Worm (Caenorhabditis elegans) whole organism, L2 larva: ENCODE results near the gene F09E5.3.

ENCODE experiments used
- F13H6.1 ChIP-seq: sonication (generic microtip); optimal IDR thresholded peaks from 2 replicates; lab custom pipeline; 2016; ENCODE audit warnings: missing genetic modification characterization, missing compliant biosample characterization
- alr-1 ChIP-seq: fragments of 150-350 bp; optimal IDR thresholded peaks from 2 replicates; lab custom pipeline; 2014; ENCODE audit warnings: missing biosample characterization, missing genetic modification characterization
- aly-2 ChIP-seq: fragments of 150-350 bp; optimal IDR thresholded peaks from 2 replicates; lab custom pipeline; 2014; ENCODE audit warnings: missing biosample characterization, missing genetic modification characterization
- blmp-1 ChIP-seq: sonication (generic microtip); optimal IDR thresholded peaks from 2 replicates; lab custom pipeline; 2017; ENCODE audit warnings: missing genetic modification characterization, mild to moderate bottlenecking, missing compliant biosample characterization, antibody characterized with exemption, moderate library complexity; ENCODE audit not compliant: insufficient read depth
- ceh-16 ChIP-seq: fragments of 150-350 bp; optimal IDR thresholded peaks from 2 replicates; lab custom pipeline; 2014; ENCODE audit warnings: missing biosample characterization, missing genetic modification characterization
- ceh-82 ChIP-seq: fragments of 150-350 bp; optimal IDR thresholded peaks from 2 replicates; lab custom pipeline; 2014; ENCODE audit warnings: missing biosample characterization, missing genetic modification characterization
- crh-2 ChIP-seq: sonication (generic microtip); optimal IDR thresholded peaks from 2 replicates; lab custom pipeline; 2017; ENCODE audit warnings: missing biosample characterization, missing genetic modification characterization
- egl-27 ChIP-seq: sonication (generic microtip); optimal IDR thresholded peaks from 3 replicates; lab custom pipeline; 2017; ENCODE audit warnings: missing biosample characterization, missing genetic modification reagents, missing genetic modification characterization
- elt-3 ChIP-seq: sonication (generic microtip); optimal IDR thresholded peaks from 2 replicates; lab custom pipeline; 2017; ENCODE audit warnings: missing biosample characterization, missing genetic modification characterization
- lin-11 ChIP-seq: fragments of 150-350 bp; sonication (generic microtip); optimal IDR thresholded peaks from 2 replicates; lab custom pipeline; 2014; ENCODE audit warnings: missing biosample characterization, missing genetic modification characterization, inconsistent platforms, mixed read lengths
- lin-13 ChIP-seq: fragments of 150-350 bp; optimal IDR thresholded peaks from 2 replicates; lab custom pipeline; 2014; ENCODE audit warnings: missing biosample characterization, missing genetic modification reagents, missing genetic modification characterization
- lin-39 ChIP-seq: fragments of 150-350 bp; optimal IDR thresholded peaks from 2 replicates; lab custom pipeline; 2014; ENCODE audit warnings: missing biosample characterization, missing genetic modification reagents, missing genetic modification characterization
- lsy-2 ChIP-seq, 2 experiments: fragments of 150-350 bp in 1 of 2; sonication (generic microtip) in 1 of 2; optimal IDR thresholded peaks; 2 replicates each; lab custom pipeline; 2014 to 2017; ENCODE audit warnings: missing biosample characterization in 2 of 2, missing genetic modification characterization in 2 of 2
- mbf-1 ChIP-seq: sonication (generic microtip); optimal IDR thresholded peaks from 2 replicates; lab custom pipeline; 2017; ENCODE audit warnings: missing biosample characterization, missing genetic modification characterization
- mdl-1 ChIP-seq, 2 experiments: fragments of 150-350 bp in 1 of 2; sonication (generic microtip) in 1 of 2; optimal IDR thresholded peaks; 2 replicates each; lab custom pipeline; 2017; ENCODE audit warnings: missing biosample characterization in 2 of 2, missing genetic modification characterization in 2 of 2
- nhr-10 ChIP-seq: sonication (generic microtip); optimal IDR thresholded peaks from 2 replicates; lab custom pipeline; 2017; ENCODE audit warnings: missing biosample characterization, missing genetic modification characterization
- nhr-11 ChIP-seq: fragments of 150-350 bp; optimal IDR thresholded peaks from 2 replicates; lab custom pipeline; 2014; ENCODE audit warnings: missing biosample characterization, missing genetic modification characterization
- nhr-12 ChIP-seq: fragments of 150-350 bp; optimal IDR thresholded peaks from 2 replicates; lab custom pipeline; 2014; ENCODE audit warnings: missing biosample characterization, missing genetic modification characterization
- nhr-23 ChIP-seq: fragments of 150-350 bp; optimal IDR thresholded peaks from 2 replicates; lab custom pipeline; 2014; ENCODE audit warnings: missing biosample characterization, missing genetic modification reagents, missing genetic modification characterization
- nhr-237 ChIP-seq: fragments of 150-350 bp; optimal IDR thresholded peaks from 2 replicates; lab custom pipeline; 2014; ENCODE audit warnings: missing biosample characterization, missing genetic modification characterization
- nhr-25 ChIP-seq: fragments of 150-350 bp; sonication (generic microtip); optimal IDR thresholded peaks from 3 replicates; lab custom pipeline; 2014; ENCODE audit warnings: missing biosample characterization, missing genetic modification characterization
- nhr-6 ChIP-seq: fragments of 150-350 bp; optimal IDR thresholded peaks from 2 replicates; lab custom pipeline; 2014; ENCODE audit warnings: missing biosample characterization, missing genetic modification characterization
- nhr-77 ChIP-seq: fragments of 150-350 bp; optimal IDR thresholded peaks from 2 replicates; lab custom pipeline; 2014; ENCODE audit warnings: missing biosample characterization, missing genetic modification characterization
- peb-1 ChIP-seq: fragments of 150-350 bp; optimal IDR thresholded peaks from 2 replicates; lab custom pipeline; 2014; ENCODE audit warnings: missing biosample characterization, missing genetic modification characterization
- sma-9 ChIP-seq, 2 experiments: fragments of 150-350 bp in 1 of 2; sonication (generic microtip) in 1 of 2; optimal IDR thresholded peaks; 2 replicates each; lab custom pipeline; 2014 to 2016; ENCODE audit warnings: missing genetic modification characterization in 2 of 2, mild to moderate bottlenecking in 1 of 2, missing biosample characterization in 1 of 2, missing compliant biosample characterization in 1 of 2, missing genetic modification reagents in 1 of 2, moderate library complexity in 1 of 2
- snpc-4 ChIP-seq: fragments of 150-350 bp; optimal IDR thresholded peaks from 2 replicates; lab custom pipeline; 2014; ENCODE audit warnings: missing biosample characterization, missing genetic modification characterization
- unc-39 ChIP-seq: fragments of 150-350 bp; optimal IDR thresholded peaks from 2 replicates; lab custom pipeline; 2014; ENCODE audit warnings: missing biosample characterization, missing genetic modification characterization
- unc-55 ChIP-seq: fragments of 150-350 bp; sonication (generic microtip); optimal IDR thresholded peaks from 3 replicates; lab custom pipeline; 2014; ENCODE audit warnings: missing biosample characterization, missing genetic modification reagents, missing genetic modification characterization
- unc-62 ChIP-seq: fragments of 150-350 bp; optimal IDR thresholded peaks from 2 replicates; lab custom pipeline; 2014; ENCODE audit warnings: missing biosample characterization, missing genetic modification reagents, missing genetic modification characterization
- zag-1 ChIP-seq: fragments of 150-350 bp; optimal IDR thresholded peaks from 2 replicates; lab custom pipeline; 2014; ENCODE audit warnings: missing biosample characterization, missing genetic modification characterization
- ztf-4 ChIP-seq: fragments of 150-350 bp; optimal IDR thresholded peaks from 2 replicates; lab custom pipeline; 2014; ENCODE audit warnings: missing biosample characterization, missing genetic modification characterization

F09E5.3 gene

DNA sequence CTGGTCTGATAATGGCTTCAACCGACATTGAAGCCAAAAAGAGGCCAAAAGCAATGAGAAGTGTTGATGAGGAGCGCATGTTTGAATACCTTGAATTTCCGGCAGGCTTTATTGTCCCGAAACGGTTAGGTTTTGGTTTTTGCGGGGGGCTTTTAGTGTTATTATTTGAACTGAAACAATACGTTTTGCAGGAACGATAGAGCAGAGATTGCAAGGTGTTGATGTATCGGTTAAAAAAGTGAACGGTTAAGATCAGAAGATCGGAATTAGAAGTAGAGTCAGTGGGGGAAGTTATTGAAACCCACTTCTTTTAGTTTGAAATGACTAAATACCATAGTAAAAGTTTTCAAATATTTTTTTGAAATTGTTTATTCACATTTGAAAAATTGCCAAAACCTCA lies 33.8 kb downstream of the F09E5.3 start, which contains the start of gene clec-141:
Gene clec-141, minus strand, starts transcription at position 101 of the 400 bp plus-strand sequence.
- TF ChIP-seq nhr-25 (tag; lab: Kevin White, UChicago) (no peak), zag-1 (tag; lab: Kevin White, UChicago) (no peak), nhr-23 (no peak), unc-39 (tag; lab: Kevin White, UChicago) (no peak), unc-62 (GFP tag; lab: Kevin White, UChicago) (no peak), lsy-2 (tag; optimal IDR thresholded peaks at IDR 0.05; lab: Kevin White, UChicago) (no peak)

DNA sequence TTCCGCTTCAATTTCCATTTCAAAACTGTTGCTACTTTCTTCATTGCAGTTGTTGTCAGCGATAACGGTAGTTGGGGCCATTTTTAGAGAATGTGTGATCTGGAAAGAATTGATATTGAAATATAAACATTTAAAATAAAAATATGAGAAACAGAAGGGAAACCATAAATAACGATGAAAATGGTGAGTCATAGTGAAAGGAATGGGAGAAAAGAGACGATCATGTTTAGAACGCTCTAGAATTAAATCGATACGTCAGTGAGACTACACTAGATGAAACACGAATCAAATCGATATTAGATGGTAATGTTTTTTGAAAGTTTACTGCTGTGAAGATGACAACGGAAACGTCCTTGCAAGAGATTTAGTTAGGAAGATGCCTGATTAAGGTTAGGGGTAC lies 35.1 kb downstream of the F09E5.3 start, which contains the start of the genes EEED8.12 and EEED8.4:
Gene EEED8.12, minus strand, starts transcription at position 101 of the 400 bp plus-strand sequence.
Gene EEED8.4, plus strand, starts transcription at position 396 of the 400 bp plus-strand sequence.
- TF ChIP-seq F13H6.1 (tag; lab: Kevin White, UChicago) (no peak), alr-1 (tag; lab: Kevin White, UChicago) (no peak), ceh-16 (no peak)

ce11 chrII:5412467-5412866 lies 38.7 kb downstream of the F09E5.3 start, which contains the start of the genes EEED8.13 and EEED8.18:
Gene EEED8.13, minus strand, starts transcription at chrII:5412567.
Gene EEED8.18, minus strand, starts transcription at chrII:5412610.
- no peak for TF ChIP-seq lin-39
- TF ChIP-seq sma-9 (GFP tag; optimal IDR thresholded peaks at IDR 0.05; lab: Kevin White, UChicago) = no peak
- TF ChIP-seq sma-9 (tag; optimal IDR thresholded peaks at IDR 0.05; lab: Kevin White, UChicago) = no peak
- TF ChIP-seq peb-1 (tag; lab: Kevin White, UChicago) = no peak
- TF ChIP-seq lin-13 = no peak

ce11 chrII:5414040-5414439 lies 40.2 kb downstream of the F09E5.3 start, which contains the start of the genes EEED8.14 and EEED8.3:
Gene EEED8.14, minus strand, starts transcription at chrII:5414052.
Gene EEED8.3, plus strand, starts transcription at chrII:5414276.
- no peak for TF ChIP-seq lin-13
- TF ChIP-seq ztf-4 (tag; lab: Kevin White, UChicago) = no peak
- TF ChIP-seq lin-39 = no peak
- no peak for TF ChIP-seq alr-1 (tag; lab: Kevin White, UChicago)
- TF ChIP-seq blmp-1 (tag; lab: Kevin White, UChicago) = no peak
- TF ChIP-seq ceh-82 (tag; lab: Kevin White, UChicago) = no peak
- no peak for TF ChIP-seq nhr-6 (tag; lab: Kevin White, UChicago)
- TF ChIP-seq F13H6.1 (tag; lab: Kevin White, UChicago) = no peak
- TF ChIP-seq unc-39 (tag; lab: Kevin White, UChicago) = no peak
- TF ChIP-seq egl-27 (tag; lab: Kevin White, UChicago) = no peak
- no peak for TF ChIP-seq nhr-23
- TF ChIP-seq nhr-11 = no peak
- no peak for TF ChIP-seq nhr-237
- no peak for TF ChIP-seq nhr-12 (tag; lab: Kevin White, UChicago)
- TF ChIP-seq unc-55 (GFP tag; lab: Kevin White, UChicago) = no peak

DNA sequence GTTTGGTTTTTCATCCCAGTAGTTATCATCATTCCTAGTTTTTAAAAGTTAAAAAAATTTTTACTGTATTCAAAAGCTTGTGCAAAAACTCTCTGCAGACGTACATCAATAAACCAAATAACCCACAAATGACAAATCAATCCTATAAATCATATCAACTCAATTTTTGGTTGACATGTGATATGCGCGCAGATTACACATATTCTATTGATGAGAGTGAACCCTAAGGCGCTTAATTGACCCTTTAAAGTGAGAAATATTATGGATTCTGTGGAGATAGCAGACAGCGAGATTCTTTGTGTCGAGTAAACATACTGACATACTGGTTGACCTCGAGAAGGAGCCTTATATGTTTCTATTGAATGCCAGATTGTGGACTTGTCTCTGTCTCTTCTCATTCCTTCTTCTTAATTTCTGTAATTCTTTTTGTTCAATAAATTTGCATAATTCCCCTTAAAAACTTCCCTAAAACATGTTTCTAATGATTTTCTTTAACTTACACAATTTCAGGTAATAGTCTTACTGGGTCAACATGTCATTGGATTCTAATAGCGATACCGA lies 42.5 kb downstream of the F09E5.3 start, which contains the start of gene EEED8.2:
Gene EEED8.2, plus strand, starts transcription at position 511 of the 561 bp plus-strand sequence.
- no peak for TF ChIP-seq snpc-4 (tag; lab: Kevin White, UChicago)
- no peak for TF ChIP-seq nhr-23
- no peak for TF ChIP-seq aly-2
- TF ChIP-seq nhr-77 (tag; lab: Kevin White, UChicago) = no peak
- no peak for TF ChIP-seq elt-3 (tag; lab: Kevin White, UChicago)
- no peak for TF ChIP-seq mbf-1 (tag; lab: Kevin White, UChicago)
- no peak for TF ChIP-seq ceh-16
- TF ChIP-seq sma-9 (GFP tag; optimal IDR thresholded peaks at IDR 0.05; lab: Kevin White, UChicago) = no peak
- TF ChIP-seq sma-9 (tag; optimal IDR thresholded peaks at IDR 0.05; lab: Kevin White, UChicago) = no peak
- no peak for TF ChIP-seq nhr-10 (tag; lab: Kevin White, UChicago)
- TF ChIP-seq mdl-1 (tag; optimal IDR thresholded peaks at IDR 0.05; lab: Kevin White, UChicago) = no peak
- TF ChIP-seq unc-62 (GFP tag; lab: Kevin White, UChicago) = no peak
- no peak for TF ChIP-seq crh-2 (tag; lab: Kevin White, UChicago)
- TF ChIP-seq lin-11 (tag; lab: Kevin White, UChicago) = no peak
- TF ChIP-seq, all 48 proteins: peak for 0
